Worm (Caenorhabditis elegans) whole organism, young adult: ENCODE measurements around the gene srh-1.

Source experiments
- F33H1.4 ChIP-seq: fragments of 200-800 bp; sonication (Bioruptor generic); IDR thresholded peaks from 2 replicates; pipeline ENCODE4 v1.3.6; 2022; ENCODE audit warnings: missing genetic modification reagents, missing genetic modification characterization, missing compliant biosample characterization
- F52B5.7 ChIP-seq: sonication (generic microtip); optimal IDR thresholded peaks from 2 replicates; lab custom pipeline; 2016; ENCODE audit warnings: mild to moderate bottlenecking, missing genetic modification characterization, missing compliant biosample characterization
- K12H6.12 ChIP-seq: fragments of 200-800 bp; sonication (Bioruptor generic); optimal IDR thresholded peaks from 2 replicates; lab custom pipeline; 2018; ENCODE audit warnings: mild to moderate bottlenecking, missing genetic modification characterization, missing compliant biosample characterization
- T07F8.4 ChIP-seq: sonication (generic microtip); optimal IDR thresholded peaks from 2 replicates; lab custom pipeline; 2016; ENCODE audit warnings: mild to moderate bottlenecking, missing genetic modification characterization, moderate library complexity, missing compliant biosample characterization
- T26A5.8 ChIP-seq: sonication (generic microtip); optimal IDR thresholded peaks from 2 replicates; lab custom pipeline; 2016; ENCODE audit warnings: missing genetic modification characterization, missing compliant biosample characterization
- Y53G8AR.9 ChIP-seq: fragments of 200-800 bp; sonication (Bioruptor generic); conservative IDR thresholded peaks from 2 replicates; pipeline ENCODE4 v1.3.6; 2022; ENCODE audit warnings: missing genetic modification reagents, missing genetic modification characterization, missing compliant biosample characterization
- ama-1 ChIP-seq, 3 experiments: fragments of 150-350 bp in 1 of 3; sonication (generic microtip) in 2 of 3; optimal IDR thresholded peaks; 2 replicates each; lab custom pipeline; 2014 to 2018; ENCODE audit warnings: missing biosample characterization in 2 of 3, missing genetic modification characterization in 2 of 3, missing genetic modification reagents in 2 of 3
- attf-5 ChIP-seq: fragments of 200-800 bp; sonication (Bioruptor generic); optimal IDR thresholded peaks from 2 replicates; lab custom pipeline; 2018; ENCODE audit warnings: mild to moderate bottlenecking, missing genetic modification characterization, missing compliant biosample characterization
- bed-2 ChIP-seq: fragments of 200-800 bp; sonication (Bioruptor generic); IDR thresholded peaks from 2 replicates; pipeline ENCODE4 v1.3.6; 2022; ENCODE audit warnings: missing genetic modification reagents, missing genetic modification characterization, missing compliant biosample characterization
- cebp-1 ChIP-seq, 2 experiments: fragments of 200-800 bp in 1 of 2; sonication (Bioruptor generic) in 1 of 2; sonication (generic microtip) in 1 of 2; IDR thresholded peaks in 1 of 2; optimal IDR thresholded peaks in 1 of 2; 2 replicates each; pipeline versions ENCODE4 v1.3.6 to Lab custom; 2017 to 2022; ENCODE audit warnings: missing compliant biosample characterization in 2 of 2, missing genetic modification characterization in 2 of 2, mild to moderate bottlenecking in 1 of 2, missing genetic modification reagents in 1 of 2, moderate library complexity in 1 of 2
- cebp-2 ChIP-seq: fragments of 200-800 bp; sonication (Bioruptor generic); IDR thresholded peaks from 2 replicates; pipeline ENCODE4 v1.3.6; 2022; ENCODE audit warnings: missing genetic modification characterization, missing compliant biosample characterization
- ceh-79 ChIP-seq: sonication (generic microtip); optimal IDR thresholded peaks from 2 replicates; lab custom pipeline; 2017; ENCODE audit warnings: mild to moderate bottlenecking, missing genetic modification characterization, missing compliant biosample characterization
- die-1 ChIP-seq: sonication (generic microtip); optimal IDR thresholded peaks from 2 replicates; lab custom pipeline; 2016; ENCODE audit warnings: missing genotype, mild to moderate bottlenecking, missing genetic modification characterization, missing compliant biosample characterization
- dox-1 ChIP-seq: fragments of 200-800 bp; sonication (Bioruptor generic); IDR thresholded peaks from 2 replicates; pipeline ENCODE4 v1.3.6; 2022; ENCODE audit warnings: missing genetic modification reagents, missing genetic modification characterization, missing compliant biosample characterization
- efl-1 ChIP-seq: fragments of 150-350 bp; optimal IDR thresholded peaks from 2 replicates; lab custom pipeline; 2014; ENCODE audit warnings: missing biosample characterization, missing genetic modification reagents, missing genetic modification characterization
- egl-18 ChIP-seq: fragments of 200-800 bp; sonication (Bioruptor generic); IDR thresholded peaks from 2 replicates; pipeline ENCODE4 v1.3.6; 2022; ENCODE audit warnings: missing genetic modification reagents, missing genetic modification characterization, missing compliant biosample characterization
- egrh-3 ChIP-seq: fragments of 200-800 bp; sonication (Bioruptor generic); IDR thresholded peaks from 2 replicates; pipeline ENCODE4 v1.3.6; 2022; ENCODE audit warnings: missing genetic modification reagents, missing genetic modification characterization, missing compliant biosample characterization
- ets-4 ChIP-seq: fragments of 200-800 bp; sonication (Bioruptor generic); optimal IDR thresholded peaks from 2 replicates; lab custom pipeline; 2018; ENCODE audit warnings: mild to moderate bottlenecking, missing genetic modification characterization, missing compliant biosample characterization
- lin-54 ChIP-seq: fragments of 200-800 bp; sonication (Bioruptor generic); optimal IDR thresholded peaks from 2 replicates; lab custom pipeline; 2018; ENCODE audit warnings: mild to moderate bottlenecking, missing genetic modification characterization, missing compliant biosample characterization
- madf-10 ChIP-seq: sonication (generic microtip); optimal IDR thresholded peaks from 2 replicates; lab custom pipeline; 2016; ENCODE audit warnings: mild to moderate bottlenecking, missing genetic modification characterization, missing compliant biosample characterization
- madf-3 ChIP-seq: fragments of 200-800 bp; sonication (Bioruptor generic); IDR thresholded peaks from 2 replicates; pipeline ENCODE4 v1.3.6; 2022; ENCODE audit warnings: missing genetic modification reagents, missing genetic modification characterization, missing compliant biosample characterization
- madf-6 ChIP-seq: fragments of 200-800 bp; sonication (Bioruptor generic); IDR thresholded peaks from 2 replicates; pipeline ENCODE4 v1.3.6; 2022; ENCODE audit warnings: missing genetic modification reagents, missing genetic modification characterization, missing compliant biosample characterization
- nfya-1 ChIP-seq: sonication (generic microtip); optimal IDR thresholded peaks from 2 replicates; lab custom pipeline; 2017; ENCODE audit warnings: antibody characterized with exemption, missing compliant biosample characterization, missing genetic modification characterization, borderline replicate concordance; ENCODE audit not compliant: insufficient read depth
- repo-1 ChIP-seq: sonication (generic microtip); optimal IDR thresholded peaks from 2 replicates; lab custom pipeline; 2017; ENCODE audit warnings: mild to moderate bottlenecking, missing genetic modification characterization, missing compliant biosample characterization
- tbp1 ChIP-seq: fragments of 200-800 bp; sonication (Bioruptor generic); optimal IDR thresholded peaks from 2 replicates; lab custom pipeline; 2018; ENCODE audit warnings: mild to moderate bottlenecking, missing genetic modification characterization, missing compliant biosample characterization
- tlf-1 ChIP-seq: fragments of 200-800 bp; sonication (Bioruptor generic); optimal IDR thresholded peaks from 2 replicates; lab custom pipeline; 2018; ENCODE audit warnings: mild to moderate bottlenecking, missing genetic modification characterization, missing compliant biosample characterization
- zfh-2 ChIP-seq: fragments of 200-800 bp; sonication (Bioruptor generic); conservative IDR thresholded peaks from 2 replicates; pipeline ENCODE4 v1.3.6; 2022; ENCODE audit warnings: missing genetic modification reagents, missing genetic modification characterization, missing compliant biosample characterization
- zim-3 ChIP-seq: sonication (generic microtip); optimal IDR thresholded peaks from 2 replicates; lab custom pipeline; 2017; ENCODE audit warnings: mild to moderate bottlenecking, missing genetic modification characterization, moderate library complexity, missing compliant biosample characterization
- ztf-22 ChIP-seq: fragments of 200-800 bp; sonication (Bioruptor generic); optimal IDR thresholded peaks from 2 replicates; lab custom pipeline; 2018; ENCODE audit warnings: mild to moderate bottlenecking, missing genetic modification characterization, moderate library complexity, missing compliant biosample characterization
- ztf-25 ChIP-seq: fragments of 200-800 bp; sonication (Bioruptor generic); IDR thresholded peaks from 2 replicates; pipeline ENCODE4 v1.3.6; 2022; ENCODE audit warnings: missing genetic modification reagents, missing genetic modification characterization, missing compliant biosample characterization
- ztf-3 ChIP-seq: fragments of 200-800 bp; sonication (Bioruptor generic); optimal IDR thresholded peaks from 2 replicates; lab custom pipeline; 2018; ENCODE audit warnings: mild to moderate bottlenecking, missing genetic modification characterization, missing compliant biosample characterization

The srh-1 gene

DNA sequence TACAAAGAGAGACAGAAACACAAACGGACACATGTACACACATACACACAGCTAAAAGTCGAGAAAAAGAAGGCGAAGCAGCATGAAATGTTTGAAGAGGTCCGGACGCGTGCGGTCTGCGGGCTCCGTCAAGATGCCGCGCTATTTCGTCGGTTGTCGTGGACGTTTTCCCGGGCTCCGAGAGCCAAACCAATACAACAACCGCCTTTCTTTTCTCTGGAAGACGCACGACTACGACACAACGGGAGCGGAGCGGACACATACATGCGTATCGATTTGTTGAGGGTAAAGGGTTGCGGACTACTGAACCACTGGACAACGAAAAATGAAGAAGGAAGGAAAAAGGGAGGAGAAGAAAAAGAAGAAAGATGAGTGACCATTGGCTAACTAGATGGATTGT, 40.3 kb upstream of the srh-1 start:
- TF ChIP-seq madf-10 (tag; lab: Kevin White, UChicago) (peak; percentile 33), bed-2 (GFP tag; lab: Robert Waterston, UW) (no peak), cebp-2 (GFP tag; lab: Robert Waterston, UW) (0 out of 2 replicates have a peak, but pooled peaks have one; percentile 37), zfh-2 (peak; percentile 82)

DNA sequence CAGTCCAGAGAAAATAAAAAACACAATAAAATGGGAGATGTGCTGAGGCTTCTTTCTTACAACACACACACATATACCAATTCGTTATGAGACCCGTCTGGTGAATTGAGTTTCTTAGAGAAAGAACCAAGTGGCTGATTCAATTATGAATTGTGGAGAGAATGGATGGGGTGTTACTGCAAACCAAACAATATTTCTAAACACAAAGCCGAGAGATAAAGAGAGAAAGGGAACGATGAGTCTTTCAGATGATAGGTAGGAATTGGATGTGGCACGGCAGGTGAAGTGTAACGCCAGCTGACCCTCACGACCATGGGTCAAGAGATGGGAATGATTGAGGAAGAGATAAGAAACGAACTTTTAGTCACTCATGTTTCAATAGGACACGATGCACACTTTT, 39.4 kb upstream of the srh-1 start, which contains the start of gene mig-17:
Gene mig-17, plus strand, starts transcription at position 389 of the 400 bp plus-strand sequence.
- TF ChIP-seq tlf-1 (no peak), repo-1 (tag; lab: Kevin White, UChicago) (no peak)

DNA sequence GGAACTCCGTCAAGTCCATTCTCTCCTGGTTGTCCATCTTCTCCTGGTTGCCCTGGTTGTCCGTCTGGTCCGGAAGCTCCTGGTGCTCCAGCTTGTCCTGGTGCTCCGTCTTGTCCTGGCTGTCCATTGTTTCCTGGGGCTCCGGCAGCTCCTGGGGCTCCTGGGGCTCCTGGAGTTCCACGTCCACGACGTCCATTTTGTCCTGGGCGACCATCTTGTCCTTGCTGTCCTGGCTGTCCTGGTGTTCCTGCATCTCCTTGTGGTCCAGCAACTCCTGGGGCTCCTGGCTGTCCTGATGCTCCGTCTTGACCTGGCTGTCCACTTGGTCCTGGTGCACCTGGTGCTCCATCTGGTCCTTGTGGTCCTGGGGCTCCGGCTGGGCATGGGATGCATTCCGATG, 36.3 kb upstream of the srh-1 start:
- TF ChIP-seq efl-1 (GFP tag; lab: Kevin White, UChicago): no peak
- TF ChIP-seq egrh-3: peak; percentile 81
- no peak for TF ChIP-seq die-1 (tag; lab: Kevin White, UChicago)
- TF ChIP-seq egl-18 (GFP tag; lab: Robert Waterston, UW): no peak
- no peak for TF ChIP-seq K12H6.12 (tag; lab: Kevin White, UChicago)
- no peak for TF ChIP-seq Y53G8AR.9 (GFP tag; lab: Robert Waterston, UW)
- no peak for TF ChIP-seq ztf-3 (GFP tag; lab: Kevin White, UChicago)
- no peak for TF ChIP-seq cebp-1 (GFP tag; IDR thresholded peaks at IDR 0.05; lab: Robert Waterston, UW)
- no peak for TF ChIP-seq cebp-1 (tag; optimal IDR thresholded peaks at IDR 0.05; lab: Kevin White, UChicago)
- TF ChIP-seq zfh-2: peak; percentile 93
- no peak for TF ChIP-seq madf-6 (GFP tag; lab: Robert Waterston, UW)
- no peak for TF ChIP-seq ceh-79 (tag; lab: Kevin White, UChicago)
- no peak for TF ChIP-seq F33H1.4 (GFP tag; lab: Robert Waterston, UW)

DNA sequence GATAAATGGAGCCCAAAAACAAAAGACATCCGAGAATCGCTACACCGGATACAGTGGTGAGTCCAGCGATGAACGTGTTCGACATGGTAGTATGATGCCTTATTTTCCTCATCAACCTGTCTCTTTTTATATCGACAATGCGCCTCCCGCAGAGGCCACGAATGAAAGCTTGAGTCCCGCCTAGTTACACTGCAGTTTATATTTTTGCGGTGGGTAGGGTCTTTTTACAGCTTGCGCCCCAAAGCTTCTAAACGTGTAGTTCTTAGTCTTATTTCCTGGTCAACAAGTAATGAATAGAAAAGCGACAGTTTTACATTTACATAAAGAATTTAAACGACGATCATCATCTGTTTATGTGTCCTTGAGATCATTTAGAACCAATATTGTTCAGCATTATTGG, 35.4 kb upstream of the srh-1 start, which contains the start of gene col-156:
Gene col-156, minus strand, starts transcription at position 101 of the 400 bp plus-strand sequence.
- no peak for TF ChIP-seq T26A5.8 (tag; lab: Kevin White, UChicago)
- TF ChIP-seq lin-54 (GFP tag; lab: Kevin White, UChicago): no peak
- no peak for TF ChIP-seq efl-1 (GFP tag; lab: Kevin White, UChicago)
- TF ChIP-seq dox-1 (GFP tag; lab: Robert Waterston, UW): no peak
- no peak for TF ChIP-seq tbp1
- no peak for TF ChIP-seq nfya-1 (tag; lab: Kevin White, UChicago)
- no peak for TF ChIP-seq ama-1 (optimal IDR thresholded peaks at IDR 0.05; lab: Kevin White, UChicago)
- TF ChIP-seq ama-1 (GFP tag; optimal IDR thresholded peaks at IDR 0.05; lab: Kevin White, UChicago): no peak
- no peak for TF ChIP-seq egl-18 (GFP tag; lab: Robert Waterston, UW)
- TF ChIP-seq attf-5 (GFP tag; lab: Kevin White, UChicago): no peak
- TF ChIP-seq F52B5.7 (tag; lab: Kevin White, UChicago): no peak
- no peak for TF ChIP-seq madf-10 (tag; lab: Kevin White, UChicago)
- no peak for TF ChIP-seq cebp-1 (GFP tag; IDR thresholded peaks at IDR 0.05; lab: Robert Waterston, UW)
- TF ChIP-seq cebp-1 (tag; optimal IDR thresholded peaks at IDR 0.05; lab: Kevin White, UChicago): no peak
- no peak for TF ChIP-seq zfh-2
- TF ChIP-seq bed-2 (GFP tag; lab: Robert Waterston, UW): no peak
- TF ChIP-seq ztf-25 (GFP tag; lab: Robert Waterston, UW): no peak
- no peak for TF ChIP-seq zim-3 (tag; lab: Kevin White, UChicago)
- TF ChIP-seq ets-4 (GFP tag; lab: Kevin White, UChicago): no peak
- TF ChIP-seq madf-3 (GFP tag; lab: Robert Waterston, UW): no peak
- no peak for TF ChIP-seq ztf-22
- no peak for TF ChIP-seq T07F8.4 (tag; lab: Kevin White, UChicago)
- TF ChIP-seq, all 124 proteins: peak for 0
